Worm (Caenorhabditis elegans) whole organism, L4 larva: ENCODE data around the gene mlc-4.
A peak's percentile ranks its signal among the peaks of the same experiment; 100 is the strongest.

Experiments
- F37D6.2 ChIP-seq: sonication (generic microtip); optimal IDR thresholded peaks from 2 replicates; lab custom pipeline; 2016; ENCODE audit warnings: mild to moderate bottlenecking, missing genetic modification characterization, missing compliant biosample characterization
- F49E8.2 ChIP-seq: sonication (generic microtip); optimal IDR thresholded peaks from 2 replicates; lab custom pipeline; 2016; ENCODE audit warnings: missing compliant biosample characterization, mild to moderate bottlenecking, missing genetic modification characterization, borderline replicate concordance
- R02D3.7 ChIP-seq: fragments of 150-350 bp; sonication (generic microtip); optimal IDR thresholded peaks from 3 replicates; lab custom pipeline; 2014; ENCODE audit warnings: missing biosample characterization, missing genetic modification characterization
- T20F7.1 ChIP-seq: fragments of 200-800 bp; sonication (Bioruptor generic); optimal IDR thresholded peaks from 2 replicates; lab custom pipeline; 2018; ENCODE audit warnings: mild to moderate bottlenecking, missing genetic modification characterization, missing compliant biosample characterization
- Y5F2A.4 ChIP-seq: fragments of 200-800 bp; sonication (Bioruptor generic); optimal IDR thresholded peaks from 2 replicates; lab custom pipeline; 2018; ENCODE audit warnings: mild to moderate bottlenecking, missing genetic modification characterization, missing compliant biosample characterization
- ZK337.2 ChIP-seq: fragments of 200-800 bp; sonication (Bioruptor generic); IDR thresholded peaks from 2 replicates; pipeline ENCODE4 v1.3.6; 2022; ENCODE audit warnings: missing genetic modification reagents, missing genetic modification characterization, missing compliant biosample characterization
- aha-1 ChIP-seq: fragments of 150-350 bp; peaks from one replicate; lab custom pipeline; 2014; ENCODE audit warnings: missing biosample characterization, missing genetic modification characterization
- aly-2 ChIP-seq: sonication (generic microtip); optimal IDR thresholded peaks from 2 replicates; lab custom pipeline; 2018; ENCODE audit warnings: missing biosample characterization, missing genetic modification characterization
- ama-1 ChIP-seq: fragments of 150-350 bp; optimal IDR thresholded peaks from 2 replicates; lab custom pipeline; 2014; ENCODE audit warnings: inconsistent platforms, mixed read lengths
- arid-1 ChIP-seq: fragments of 200-800 bp; sonication (Bioruptor generic); conservative IDR thresholded peaks from 2 replicates; pipeline ENCODE4 v1.3.6; 2022; ENCODE audit warnings: missing genetic modification reagents, missing genetic modification characterization, missing compliant biosample characterization
- ceh-44 ChIP-seq: fragments of 200-800 bp; sonication (Bioruptor generic); IDR thresholded peaks from 2 replicates; pipeline ENCODE4 v1.3.6; 2022; ENCODE audit warnings: missing genetic modification reagents, missing genetic modification characterization, missing compliant biosample characterization
- ceh-82 ChIP-seq: sonication (generic microtip); optimal IDR thresholded peaks from 2 replicates; lab custom pipeline; 2017; ENCODE audit warnings: missing biosample characterization, missing genetic modification characterization
- daf-19 ChIP-seq: fragments of 200-800 bp; sonication (Bioruptor generic); conservative IDR thresholded peaks from 2 replicates; pipeline ENCODE4 v1.3.6; 2022; ENCODE audit warnings: missing genetic modification characterization, missing compliant biosample characterization
- dmd-8 ChIP-seq: fragments of 200-800 bp; sonication (Bioruptor generic); IDR thresholded peaks from 2 replicates; pipeline ENCODE4 v1.3.6; 2022; ENCODE audit warnings: missing genetic modification characterization, missing compliant biosample characterization
- dmd-9 ChIP-seq: fragments of 200-800 bp; sonication (Bioruptor generic); IDR thresholded peaks from 2 replicates; pipeline ENCODE4 v1.3.6; 2022; ENCODE audit warnings: missing genetic modification reagents, missing genetic modification characterization, missing compliant biosample characterization
- fkh-10 ChIP-seq: fragments of 150-350 bp; optimal IDR thresholded peaks from 2 replicates; lab custom pipeline; 2014; ENCODE audit warnings: missing biosample characterization, missing genetic modification reagents, missing genetic modification characterization
- fos-1 ChIP-seq: fragments of 150-350 bp; optimal IDR thresholded peaks from 2 replicates; lab custom pipeline; 2014; ENCODE audit warnings: missing biosample characterization, missing genetic modification characterization
- hif-1 ChIP-seq, 2 experiments: sonication (generic microtip); optimal IDR thresholded peaks; 2 replicates each; lab custom pipeline; 2016 to 2017; ENCODE audit warnings: missing compliant biosample characterization in 2 of 2, missing genetic modification characterization in 2 of 2, missing genetic modification reagents in 2 of 2, missing genotype in 2 of 2, mild to moderate bottlenecking in 1 of 2
- hlh-11 ChIP-seq: fragments of 200-800 bp; sonication (Bioruptor generic); optimal IDR thresholded peaks from 2 replicates; lab custom pipeline; 2018; ENCODE audit warnings: mild to moderate bottlenecking, missing genetic modification characterization, missing compliant biosample characterization
- lim-7 ChIP-seq: fragments of 200-800 bp; sonication (Bioruptor generic); IDR thresholded peaks from 2 replicates; pipeline ENCODE4 v1.3.6; 2022; ENCODE audit warnings: missing genetic modification characterization, missing compliant biosample characterization
- lin-1 ChIP-seq: fragments of 200-800 bp; sonication (Bioruptor generic); IDR thresholded peaks from 2 replicates; pipeline ENCODE4 v1.3.6; 2022; ENCODE audit warnings: missing genetic modification reagents, missing genetic modification characterization, missing compliant biosample characterization
- lin-13 ChIP-seq: fragments of 150-350 bp; optimal IDR thresholded peaks from 2 replicates; lab custom pipeline; 2014; ENCODE audit warnings: missing biosample characterization, missing genetic modification reagents, missing genetic modification characterization
- lin-15B ChIP-seq: fragments of 150-350 bp; sonication (generic microtip); optimal IDR thresholded peaks from 3 replicates; lab custom pipeline; 2014; ENCODE audit warnings: missing biosample characterization, missing genetic modification characterization
- madf-9 ChIP-seq: fragments of 200-800 bp; sonication (Bioruptor generic); conservative IDR thresholded peaks from 2 replicates; pipeline ENCODE4 v1.3.6; 2022; ENCODE audit warnings: missing genetic modification reagents, missing genetic modification characterization, missing compliant biosample characterization
- mdl-1 ChIP-seq, 2 experiments: fragments of 150-350 bp in 1 of 2; sonication (generic microtip) in 1 of 2; optimal IDR thresholded peaks; 2 replicates each; lab custom pipeline; 2014 to 2017; ENCODE audit warnings: missing biosample characterization in 2 of 2, missing genetic modification characterization in 2 of 2
- mdt-29 ChIP-seq: fragments of 200-800 bp; sonication (Bioruptor generic); IDR thresholded peaks from 2 replicates; pipeline ENCODE4 v1.3.6; 2022; ENCODE audit warnings: missing genetic modification reagents, missing genetic modification characterization, missing compliant biosample characterization
- mep-1 ChIP-seq: fragments of 150-350 bp; sonication (generic microtip); optimal IDR thresholded peaks from 3 replicates; lab custom pipeline; 2014; ENCODE audit warnings: missing biosample characterization, missing genetic modification characterization
- mes-2 ChIP-seq: sonication (generic microtip); optimal IDR thresholded peaks from 2 replicates; lab custom pipeline; 2016; ENCODE audit warnings: missing genotype, mild to moderate bottlenecking, missing genetic modification characterization, missing compliant biosample characterization; ENCODE audit not compliant: poor library complexity, severe bottlenecking
- mxl-2 ChIP-seq: fragments of 200-800 bp; sonication (Bioruptor generic); conservative IDR thresholded peaks from 2 replicates; pipeline ENCODE4 v1.3.6; 2022; ENCODE audit warnings: missing genetic modification reagents, missing genetic modification characterization, missing compliant biosample characterization
- mxl-3 ChIP-seq: fragments of 200-800 bp; sonication (Bioruptor generic); optimal IDR thresholded peaks from 2 replicates; lab custom pipeline; 2018; ENCODE audit warnings: mild to moderate bottlenecking, missing genetic modification characterization, missing compliant biosample characterization
- nhr-10 ChIP-seq: fragments of 150-350 bp; optimal IDR thresholded peaks from 2 replicates; lab custom pipeline; 2014; ENCODE audit warnings: missing biosample characterization, missing genetic modification characterization
- nhr-42 ChIP-seq: fragments of 200-800 bp; sonication (Bioruptor generic); IDR thresholded peaks from 2 replicates; pipeline ENCODE4 v1.3.6; 2022; ENCODE audit warnings: missing genetic modification characterization, missing compliant biosample characterization
- nhr-48 ChIP-seq: sonication (generic microtip); optimal IDR thresholded peaks from 2 replicates; lab custom pipeline; 2016; ENCODE audit warnings: mild to moderate bottlenecking, missing genetic modification characterization, missing compliant biosample characterization
- nhr-76 ChIP-seq: fragments of 150-350 bp; optimal IDR thresholded peaks from 2 replicates; lab custom pipeline; 2014; ENCODE audit warnings: missing biosample characterization, missing genetic modification characterization
- nhr-77 ChIP-seq: fragments of 150-350 bp; optimal IDR thresholded peaks from 2 replicates; lab custom pipeline; 2014; ENCODE audit warnings: missing biosample characterization, missing genetic modification characterization
- saeg-2 ChIP-seq: fragments of 200-800 bp; sonication (Bioruptor generic); IDR thresholded peaks from 2 replicates; pipeline ENCODE4 v1.3.6; 2022; ENCODE audit warnings: missing genetic modification reagents, missing genetic modification characterization, missing compliant biosample characterization
- set-16 ChIP-seq: fragments of 200-800 bp; sonication (Bioruptor generic); IDR thresholded peaks from 2 replicates; pipeline ENCODE4 v1.3.6; 2022; ENCODE audit warnings: missing genetic modification reagents, missing genetic modification characterization, missing compliant biosample characterization
- skn-1 ChIP-seq: fragments of 150-350 bp; optimal IDR thresholded peaks from 2 replicates; lab custom pipeline; 2014; ENCODE audit warnings: missing biosample characterization, missing genetic modification characterization
- snpc-4 ChIP-seq: fragments of 150-350 bp; optimal IDR thresholded peaks from 2 replicates; lab custom pipeline; 2014; ENCODE audit warnings: missing biosample characterization, missing genetic modification characterization
- spr-3 ChIP-seq: fragments of 200-800 bp; sonication (Bioruptor generic); optimal IDR thresholded peaks from 2 replicates; lab custom pipeline; 2018; ENCODE audit warnings: mild to moderate bottlenecking, missing genetic modification characterization, missing compliant biosample characterization
- tra-1 ChIP-seq: fragments of 200-800 bp; sonication (Bioruptor generic); IDR thresholded peaks from 2 replicates; pipeline ENCODE4 v1.3.6; 2022; ENCODE audit warnings: missing genetic modification reagents, missing genetic modification characterization, missing compliant biosample characterization
- unc-130 ChIP-seq: sonication (generic microtip); optimal IDR thresholded peaks from 2 replicates; lab custom pipeline; 2016; ENCODE audit warnings: missing genetic modification reagents, missing genetic modification characterization, missing compliant biosample characterization
- unc-39 ChIP-seq: sonication (generic microtip); optimal IDR thresholded peaks from 2 replicates; lab custom pipeline; 2017; ENCODE audit warnings: missing biosample characterization, missing genetic modification characterization
- zfp-2 ChIP-seq: sonication (generic microtip); optimal IDR thresholded peaks from 2 replicates; lab custom pipeline; 2016; ENCODE audit warnings: mild to moderate bottlenecking, missing genetic modification characterization, missing compliant biosample characterization
- zip-11 ChIP-seq: fragments of 200-800 bp; sonication (Bioruptor generic); IDR thresholded peaks from 2 replicates; pipeline ENCODE4 v1.3.6; 2022; ENCODE audit warnings: missing genetic modification characterization, missing compliant biosample characterization
- ztf-11 ChIP-seq: fragments of 150-350 bp; optimal IDR thresholded peaks from 2 replicates; lab custom pipeline; 2014; ENCODE audit warnings: missing biosample characterization, missing genetic modification characterization

Gene mlc-4

ce11 chrIII:3426741-3427140, 33.2 kb upstream of the mlc-4 start (continued):
- no peak for TF ChIP-seq fos-1 (tag; lab: Kevin White, UChicago)
- 0 out of 2 replicates have a peak, but pooled peaks have one; percentile 14 for TF ChIP-seq mdt-29 (GFP tag; lab: Robert Waterston, UW)
- TF ChIP-seq zfp-2 = no peak
- TF ChIP-seq saeg-2 (GFP tag; lab: Robert Waterston, UW) = no peak

- no peak for TF ChIP-seq arid-1 (GFP tag; lab: Robert Waterston, UW)
- no peak for TF ChIP-seq skn-1 (tag; lab: Kevin White, UChicago)
- no peak for TF ChIP-seq madf-9
- no peak for TF ChIP-seq aly-2
- TF ChIP-seq Y5F2A.4 (GFP tag; lab: Kevin White, UChicago) = no peak
- TF ChIP-seq ZK337.2 = no peak
- no peak for TF ChIP-seq fkh-10 (GFP tag; lab: Kevin White, UChicago)
- no peak for TF ChIP-seq mep-1 (tag; lab: Kevin White, UChicago)
- TF ChIP-seq F49E8.2 (tag; lab: Kevin White, UChicago) = no peak
Measured at ce11 chrIII:3425438-3425837, 31.9 kb upstream of the mlc-4 start, which contains the start of gene metl-18. Gene metl-18 (plus strand): TSS chrIII:3425738.

ce11 chrIII:3423924-3424323, 30.3 kb upstream of the mlc-4 start:
- TF ChIP-seq unc-130 (no peak), lin-15B (no peak), mes-2 (peak; percentile 42)

- TF ChIP-seq lin-1 (GFP tag; lab: Robert Waterston, UW) = no peak
- no peak for TF ChIP-seq ceh-82 (tag; lab: Kevin White, UChicago)
- no peak for TF ChIP-seq spr-3 (GFP tag; lab: Kevin White, UChicago)
- no peak for TF ChIP-seq tra-1 (GFP tag; lab: Robert Waterston, UW)
- no peak for TF ChIP-seq nhr-48 (tag; lab: Kevin White, UChicago)
- no peak for TF ChIP-seq mxl-2
- TF ChIP-seq arid-1 (GFP tag; lab: Robert Waterston, UW) = no peak
- no peak for TF ChIP-seq Y5F2A.4 (GFP tag; lab: Kevin White, UChicago)
- TF ChIP-seq unc-39 (tag; lab: Kevin White, UChicago) = no peak
- no peak for TF ChIP-seq T20F7.1
- TF ChIP-seq dmd-8 (GFP tag; lab: Robert Waterston, UW) = no peak
- TF ChIP-seq zip-11 = no peak
- TF ChIP-seq mdl-1 (tag; optimal IDR thresholded peaks at IDR 0.05; lab: Kevin White, UChicago) = no peak
- TF ChIP-seq R02D3.7 (tag; lab: Kevin White, UChicago) = no peak
- no peak for TF ChIP-seq hif-1 (tag; optimal IDR thresholded peaks at IDR 0.05; lab: Kevin White, UChicago)
- TF ChIP-seq nhr-10 (tag; lab: Kevin White, UChicago) = no peak
- TF ChIP-seq F49E8.2 (tag; lab: Kevin White, UChicago) = no peak
- no peak for TF ChIP-seq aha-1
- no peak for TF ChIP-seq ztf-11 (tag; lab: Kevin White, UChicago)
- TF ChIP-seq daf-19 = no peak
Measured at ce11 chrIII:3418906-3419305, 25.3 kb upstream of the mlc-4 start.

ce11 chrIII:3417453-3417852, 23.9 kb upstream of the mlc-4 start:
- TF ChIP-seq lin-13 (no peak), nhr-77 (no peak), skn-1 (tag; lab: Kevin White, UChicago) (no peak), set-16 (GFP tag; lab: Robert Waterston, UW) (no peak), ama-1 (no peak), F37D6.2 (tag; lab: Kevin White, UChicago) (no peak), nhr-76 (tag; lab: Kevin White, UChicago) (no peak), ceh-44 (GFP tag; lab: Robert Waterston, UW) (no peak), daf-19 (no peak), lim-7 (GFP tag; lab: Robert Waterston, UW) (no peak), mxl-3 (no peak), dmd-9 (GFP tag; lab: Robert Waterston, UW) (no peak), hlh-11 (tag; lab: Kevin White, UChicago) (no peak), Y5F2A.4 (GFP tag; lab: Kevin White, UChicago) (no peak), mes-2 (no peak), snpc-4 (no peak), ceh-82 (tag; lab: Kevin White, UChicago) (no peak), aha-1 (no peak), nhr-42 (GFP tag; lab: Robert Waterston, UW) (no peak)
